Worm (Caenorhabditis elegans): ENCODE results near the gene irld-4.

DNA sequence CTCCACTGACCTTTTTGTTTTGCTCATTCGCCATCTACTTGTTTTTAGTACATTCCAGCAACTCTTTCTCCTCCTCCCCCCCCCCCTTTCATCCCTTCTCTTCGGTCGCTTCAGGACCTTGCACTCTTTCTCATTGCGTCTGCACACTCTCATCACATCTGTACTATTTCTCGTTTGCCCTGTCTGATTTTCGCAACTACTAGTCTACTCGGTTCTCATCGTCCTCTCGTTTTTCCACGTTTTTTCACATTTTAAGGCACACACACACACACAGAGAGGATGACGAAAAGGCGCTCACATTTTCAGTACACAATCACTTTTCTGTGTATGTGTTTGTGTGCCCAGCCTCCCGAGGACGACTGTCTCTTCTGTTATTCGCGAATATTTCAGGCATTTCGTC is 12.4 kb upstream of the irld-4 start:
- peak in 1 of 2 experiments; percentile 78 for TF ChIP-seq mdl-1 (tag; optimal IDR thresholded peaks at IDR 0.05)
- peak; percentile 4 for TF ChIP-seq zip-4 (GFP tag; optimal IDR thresholded peaks at IDR 0.05)
- TF ChIP-seq pqm-1 (tag; optimal IDR thresholded peaks at IDR 0.05) = no peak
- TF ChIP-seq egl-27 (tag; optimal IDR thresholded peaks at IDR 0.05) = no peak
- TF ChIP-seq fkh-4 (tag; optimal IDR thresholded peaks at IDR 0.05; ENCODE audit: borderline replicate concordance) = no peak
- peak in 1 of 6 experiments; percentile 20 for TF ChIP-seq elt-3 (tag; optimal IDR thresholded peaks at IDR 0.05)
- TF ChIP-seq nhr-84 (tag; optimal IDR thresholded peaks at IDR 0.05) = no peak
- peak; percentile 57 for TF ChIP-seq nhr-20 (tag; optimal IDR thresholded peaks at IDR 0.05)
- peak; percentile 49 for TF ChIP-seq skn-1 (tag; optimal IDR thresholded peaks at IDR 0.05)
- TF ChIP-seq unc-86 (tag; optimal IDR thresholded peaks at IDR 0.05) = peak; percentile 29
- no peak for TF ChIP-seq nhr-76 (tag; optimal IDR thresholded peaks at IDR 0.05)
- TF ChIP-seq ztf-11 (tag; optimal IDR thresholded peaks at IDR 0.05) = no peak
- TF ChIP-seq nhr-28 (tag; optimal IDR thresholded peaks at IDR 0.05) = no peak
- no peak for TF ChIP-seq ets-5 (GFP tag; IDR thresholded peaks at IDR 0.05)

All from whole organism, L1 larva.